Worm (Caenorhabditis elegans) whole organism, L1 larva: ENCODE data around the gene F35C5.1.

Experiments used
- C04F5.9 ChIP-seq: sonication (generic microtip); optimal IDR thresholded peaks from 2 replicates; lab custom pipeline; 2016; ENCODE audit warnings: missing genetic modification characterization, missing compliant biosample characterization
- C16A3.4 ChIP-seq: fragments of 150-350 bp; optimal IDR thresholded peaks from 2 replicates; lab custom pipeline; 2014; ENCODE audit warnings: missing biosample characterization, missing genetic modification characterization
- C34B4.2 ChIP-seq: sonication (generic microtip); optimal IDR thresholded peaks from 2 replicates; lab custom pipeline; 2017; ENCODE audit warnings: mild to moderate bottlenecking, missing genetic modification characterization, missing compliant biosample characterization
- aha-1 ChIP-seq: fragments of 150-350 bp; optimal IDR thresholded peaks from 2 replicates; lab custom pipeline; 2014; ENCODE audit warnings: missing biosample characterization, missing genetic modification characterization
- blmp-1 ChIP-seq: fragments of 150-350 bp; optimal IDR thresholded peaks from 2 replicates; lab custom pipeline; 2014; ENCODE audit warnings: missing biosample characterization, missing genetic modification characterization
- ceh-63 ChIP-seq: fragments of 200-800 bp; sonication (Bioruptor generic); optimal IDR thresholded peaks from 2 replicates; lab custom pipeline; 2018; ENCODE audit warnings: mild to moderate bottlenecking, missing genetic modification characterization, missing compliant biosample characterization
- ceh-90 ChIP-seq: sonication (generic microtip); optimal IDR thresholded peaks from 2 replicates; lab custom pipeline; 2016; ENCODE audit warnings: missing genetic modification characterization, missing compliant biosample characterization
- ces-1 ChIP-seq: fragments of 150-350 bp; optimal IDR thresholded peaks from 2 replicates; lab custom pipeline; 2014; ENCODE audit warnings: missing biosample characterization, missing genetic modification reagents, missing genetic modification characterization
- efl-1 ChIP-seq, 4 experiments: fragments of 150-350 bp; optimal IDR thresholded peaks in 3 of 4; peaks in 1 of 4; 1 replicate in 1 of 4; 2 replicates in 3 of 4; lab custom pipeline; 2014; ENCODE audit warnings: missing biosample characterization in 2 of 4, missing genetic modification characterization in 2 of 4, missing genetic modification reagents in 2 of 4
- egl-27 ChIP-seq, 2 experiments: fragments of 150-350 bp in 1 of 2; sonication (generic microtip); optimal IDR thresholded peaks; 3 replicates each; lab custom pipeline; 2017 to 2018; ENCODE audit warnings: missing biosample characterization in 2 of 2, missing genetic modification characterization in 2 of 2, missing genetic modification reagents in 2 of 2
- ets-5 ChIP-seq: fragments of 200-800 bp; sonication (Bioruptor generic); IDR thresholded peaks from 2 replicates; pipeline ENCODE4 v1.3.6; 2022; ENCODE audit warnings: missing genetic modification characterization, missing compliant biosample characterization
- fkh-8 ChIP-seq: sonication (generic microtip); optimal IDR thresholded peaks from 2 replicates; lab custom pipeline; 2016; ENCODE audit warnings: mild to moderate bottlenecking, missing genetic modification characterization, missing compliant biosample characterization
- fos-1 ChIP-seq: fragments of 150-350 bp; optimal IDR thresholded peaks from 2 replicates; lab custom pipeline; 2014; ENCODE audit warnings: missing biosample characterization, missing genetic modification characterization
- irx-1 ChIP-seq: sonication (generic microtip); optimal IDR thresholded peaks from 2 replicates; lab custom pipeline; 2016; ENCODE audit warnings: missing genetic modification characterization, missing compliant biosample characterization
- isw-1 ChIP-seq: fragments of 200-800 bp; sonication (Bioruptor generic); IDR thresholded peaks from 2 replicates; pipeline ENCODE4 v1.3.6; 2022; ENCODE audit warnings: missing genetic modification characterization, missing compliant biosample characterization
- jun-1 ChIP-seq: fragments of 150-350 bp; optimal IDR thresholded peaks from 2 replicates; lab custom pipeline; 2014; ENCODE audit warnings: missing biosample characterization, missing genetic modification reagents, missing genetic modification characterization
- lin-13 ChIP-seq: fragments of 150-350 bp; optimal IDR thresholded peaks from 2 replicates; lab custom pipeline; 2014; ENCODE audit warnings: missing biosample characterization, missing genetic modification reagents, missing genetic modification characterization
- lin-39 ChIP-seq: fragments of 150-350 bp; optimal IDR thresholded peaks from 2 replicates; lab custom pipeline; 2014; ENCODE audit warnings: missing biosample characterization, missing genetic modification reagents, missing genetic modification characterization
- lsy-2 ChIP-seq, 2 experiments: fragments of 150-350 bp; optimal IDR thresholded peaks; 2 replicates each; lab custom pipeline; 2014; ENCODE audit warnings: missing biosample characterization in 2 of 2, missing genetic modification characterization in 2 of 2
- mab-9 ChIP-seq: fragments of 200-800 bp; sonication (Bioruptor generic); IDR thresholded peaks from 2 replicates; pipeline ENCODE4 v1.3.6; 2022; ENCODE audit warnings: missing genetic modification reagents, missing genetic modification characterization, missing compliant biosample characterization
- mef-2 ChIP-seq: fragments of 150-350 bp; optimal IDR thresholded peaks from 2 replicates; lab custom pipeline; 2014; ENCODE audit warnings: missing biosample characterization, missing genetic modification characterization
- nhr-11 ChIP-seq: fragments of 150-350 bp; optimal IDR thresholded peaks from 2 replicates; lab custom pipeline; 2014; ENCODE audit warnings: missing biosample characterization, missing genetic modification characterization
- nhr-20 ChIP-seq: sonication (generic microtip); optimal IDR thresholded peaks from 2 replicates; lab custom pipeline; 2016; ENCODE audit warnings: mild to moderate bottlenecking, missing genetic modification characterization, missing compliant biosample characterization
- nhr-237 ChIP-seq: fragments of 150-350 bp; optimal IDR thresholded peaks from 2 replicates; lab custom pipeline; 2014; ENCODE audit warnings: missing biosample characterization, missing genetic modification characterization
- nhr-28 ChIP-seq: fragments of 150-350 bp; optimal IDR thresholded peaks from 2 replicates; lab custom pipeline; 2014; ENCODE audit warnings: missing biosample characterization, missing genetic modification characterization
- nhr-76 ChIP-seq: sonication (generic microtip); optimal IDR thresholded peaks from 2 replicates; lab custom pipeline; 2017; ENCODE audit warnings: missing biosample characterization, missing genetic modification characterization
- nhr-84 ChIP-seq: sonication (generic microtip); optimal IDR thresholded peaks from 2 replicates; lab custom pipeline; 2017; ENCODE audit warnings: missing biosample characterization, missing genetic modification characterization
- pag-3 ChIP-seq: sonication (generic microtip); optimal IDR thresholded peaks from 2 replicates; lab custom pipeline; 2017; ENCODE audit warnings: missing genetic modification characterization, mild to moderate bottlenecking, missing compliant biosample characterization, antibody characterized with exemption, borderline replicate concordance; ENCODE audit not compliant: insufficient read depth
- pax-3 ChIP-seq: fragments of 200-800 bp; sonication (Bioruptor generic); optimal IDR thresholded peaks from 2 replicates; lab custom pipeline; 2018; ENCODE audit warnings: mild to moderate bottlenecking, missing genetic modification characterization, moderate library complexity, missing compliant biosample characterization
- rnt-1 ChIP-seq: sonication (generic microtip); optimal IDR thresholded peaks from 2 replicates; lab custom pipeline; 2016; ENCODE audit warnings: mild to moderate bottlenecking, missing genetic modification characterization, moderate library complexity, missing compliant biosample characterization
- snpc-4 ChIP-seq: fragments of 150-350 bp; optimal IDR thresholded peaks from 2 replicates; lab custom pipeline; 2014; ENCODE audit warnings: missing biosample characterization, missing genetic modification characterization
- sptf-1 ChIP-seq: fragments of 150-350 bp; optimal IDR thresholded peaks from 2 replicates; lab custom pipeline; 2014; ENCODE audit warnings: missing biosample characterization, missing genetic modification characterization
- swsn-7 ChIP-seq: sonication (generic microtip); optimal IDR thresholded peaks from 2 replicates; lab custom pipeline; 2016; ENCODE audit warnings: missing genetic modification characterization, missing compliant biosample characterization
- tlp-1 ChIP-seq: fragments of 150-350 bp; optimal IDR thresholded peaks from 2 replicates; lab custom pipeline; 2014; ENCODE audit warnings: missing biosample characterization, missing genetic modification characterization
- unc-30 ChIP-seq: sonication (generic microtip); optimal IDR thresholded peaks from 2 replicates; lab custom pipeline; 2017; ENCODE audit warnings: missing biosample characterization, missing genetic modification characterization
- unc-86 ChIP-seq: sonication (generic microtip); optimal IDR thresholded peaks from 2 replicates; lab custom pipeline; 2016; ENCODE audit warnings: missing genetic modification characterization, missing compliant biosample characterization
- unc-98 ChIP-seq: fragments of 200-800 bp; sonication (Bioruptor generic); IDR thresholded peaks from 2 replicates; pipeline ENCODE4 v1.3.6; 2022; ENCODE audit warnings: missing genetic modification characterization, missing compliant biosample characterization
- zag-1 ChIP-seq: fragments of 150-350 bp; optimal IDR thresholded peaks from 2 replicates; lab custom pipeline; 2014; ENCODE audit warnings: missing biosample characterization, missing genetic modification characterization

F35C5.1 gene

DNA sequence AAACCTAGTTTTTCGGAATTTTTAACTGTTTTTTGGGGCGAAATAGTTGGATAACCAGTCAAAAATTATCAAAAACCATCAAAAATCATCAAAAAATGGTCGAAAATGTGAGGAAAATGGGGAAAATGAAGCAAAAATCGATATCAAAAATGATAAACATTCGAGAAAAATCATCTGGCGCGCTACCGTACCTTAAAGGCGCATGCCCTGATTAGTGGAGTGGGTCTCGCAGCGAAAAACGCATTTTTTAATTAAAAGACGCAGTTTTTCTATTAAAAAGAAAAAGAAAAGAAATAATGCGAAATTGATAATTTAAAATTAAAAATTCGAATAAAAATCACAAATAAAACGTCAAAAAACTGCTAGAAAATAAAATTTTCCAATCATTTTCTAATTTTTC, at the start of gene F35C5.1:
F35C5.1 (plus strand) TSS at position 399 of the 400 bp plus-strand sequence.
- TF ChIP-seq unc-98 (no peak), nhr-84 (tag; lab: Kevin White, UChicago) (no peak), ceh-63 (no peak), nhr-20 (no peak), pax-3 (no peak), unc-30 (tag; lab: Kevin White, UChicago) (no peak), snpc-4 (tag; lab: Kevin White, UChicago) (no peak), tlp-1 (tag; lab: Kevin White, UChicago) (no peak), nhr-237 (no peak), lin-13 (GFP tag; lab: Kevin White, UChicago) (no peak), swsn-7 (tag; lab: Kevin White, UChicago) (no peak)

DNA sequence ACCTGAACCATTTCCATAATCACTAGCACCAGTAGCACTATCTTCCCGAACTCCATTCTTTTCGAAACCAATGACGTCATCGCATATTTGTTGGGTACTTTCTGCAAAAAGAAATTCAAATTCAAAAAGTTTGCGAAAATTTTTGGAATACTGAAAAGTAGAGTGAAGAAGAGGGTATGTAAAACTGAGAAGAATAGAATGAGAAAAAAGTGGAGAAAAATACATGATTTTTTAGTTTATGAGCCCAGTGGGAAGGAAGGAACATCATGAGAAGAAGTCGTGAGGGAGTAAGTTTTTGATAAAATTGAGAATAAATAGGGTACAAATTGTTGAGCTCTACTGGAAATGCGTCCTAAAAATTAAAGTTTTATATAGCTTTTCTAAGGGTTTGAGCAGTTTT, 40.5 kb upstream of the F35C5.1 start, which contains the start of gene lgc-35:
lgc-35 (minus strand) TSS at position 101 of the 400 bp plus-strand sequence.
- TF ChIP-seq rnt-1 (tag; lab: Kevin White, UChicago) (no peak), irx-1 (tag; lab: Kevin White, UChicago) (no peak), tlp-1 (tag; lab: Kevin White, UChicago) (no peak), unc-30 (tag; lab: Kevin White, UChicago) (no peak), sptf-1 (tag; lab: Kevin White, UChicago) (no peak), nhr-28 (no peak), lsy-2 (tag; optimal IDR thresholded peaks at IDR 0.05; lab: Kevin White, UChicago) (no peak), aha-1 (no peak), nhr-76 (tag; lab: Kevin White, UChicago) (no peak), blmp-1 (tag; lab: Kevin White, UChicago) (no peak), C34B4.2 (tag; lab: Kevin White, UChicago) (no peak)

DNA sequence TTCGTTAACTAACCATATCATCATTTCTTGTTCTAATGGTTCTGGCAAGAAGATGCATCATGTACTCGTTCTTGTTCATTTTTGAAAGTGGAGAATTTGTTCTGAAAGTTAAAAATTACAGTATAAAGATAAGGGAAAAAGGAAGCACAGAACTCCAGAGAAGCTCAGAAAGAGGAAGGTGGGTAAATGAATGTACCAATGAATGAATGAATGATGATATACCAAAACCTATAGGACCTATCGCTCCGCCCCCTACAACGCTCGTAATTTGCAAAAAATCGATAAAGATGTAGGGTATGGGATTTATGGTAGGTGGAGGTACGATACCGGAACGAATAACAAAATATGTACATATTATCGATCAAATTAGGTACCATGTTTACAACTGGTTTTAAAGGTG, 32.9 kb upstream of the F35C5.1 start, which contains the start of gene pes-10:
pes-10 (minus strand) TSS at position 101 of the 400 bp plus-strand sequence.
- TF ChIP-seq ceh-90 (no peak), pag-3 (tag; lab: Kevin White, UChicago) (no peak), lin-39 (tag; lab: Kevin White, UChicago) (no peak), tlp-1 (tag; lab: Kevin White, UChicago) (no peak), pax-3 (no peak), jun-1 (no peak), C04F5.9 (no peak), nhr-11 (tag; lab: Kevin White, UChicago) (no peak), efl-1 (optimal IDR thresholded peaks at IDR 0.05; lab: Kevin White, UChicago) (no peak), efl-1 (GFP tag; optimal IDR thresholded peaks at IDR 0.05 in 1 of 2; lab: Kevin White, UChicago) (no peak), fkh-8 (tag; lab: Kevin White, UChicago) (no peak), mab-9 (GFP tag; lab: Robert Waterston, UW) (no peak), egl-27 (tag; optimal IDR thresholded peaks at IDR 0.05; lab: Kevin White, UChicago) (no peak), isw-1 (GFP tag; lab: Robert Waterston, UW) (no peak), C16A3.4 (tag; lab: Kevin White, UChicago) (no peak), unc-86 (tag; lab: Kevin White, UChicago) (no peak)

DNA sequence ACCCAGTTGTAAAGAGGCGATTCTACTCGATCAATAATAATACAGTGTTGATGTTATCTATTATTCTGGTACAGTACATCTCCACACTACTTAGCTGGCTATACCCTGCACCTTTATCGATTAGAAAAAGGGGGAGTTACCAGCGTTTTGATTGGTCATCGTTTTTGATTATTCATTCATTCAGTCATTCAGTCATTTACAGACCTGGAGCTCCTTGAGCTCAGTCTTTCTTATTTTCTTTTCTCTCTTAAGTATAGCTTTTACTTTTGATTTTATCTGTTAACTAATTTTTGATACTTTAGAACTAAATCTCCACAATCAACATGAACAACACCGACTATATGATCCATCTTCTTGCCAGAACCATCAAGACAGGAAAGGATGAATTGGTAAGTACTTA, 30.5 kb upstream of the F35C5.1 start, which contains the start of gene Y46G5A.28:
Y46G5A.28 (plus strand) TSS at position 301 of the 400 bp plus-strand sequence.
- TF ChIP-seq aha-1 (no peak), ces-1 (GFP tag; lab: Kevin White, UChicago) (no peak), ets-5 (GFP tag; lab: Robert Waterston, UW) (no peak), fos-1 (tag; lab: Kevin White, UChicago) (no peak), zag-1 (no peak), mef-2 (tag; lab: Kevin White, UChicago) (no peak)
